Fruit fly (Drosophila melanogaster) whole organism, embryonic: ENCODE results near the gene CG3277.
A peak's percentile ranks its signal among the peaks of the same experiment; 100 is the strongest.

ENCODE experiments used
- CG10321 ChIP-seq: fragments of 200-800 bp; sonication (Bioruptor generic); IDR thresholded peaks from 2 replicates; pipeline ENCODE4 v1.3.6; 2022; ENCODE audit warnings: missing biosample characterization, missing genetic modification characterization
- CG11696 ChIP-seq: fragments of 200-800 bp; sonication (Bioruptor generic); IDR thresholded peaks from 2 replicates; pipeline ENCODE4 v1.3.6; 2022; ENCODE audit warnings: missing biosample characterization, missing genetic modification characterization
- CG12769 ChIP-seq: fragments of 200-800 bp; sonication (Bioruptor generic); optimal IDR thresholded peaks from 2 replicates; lab custom pipeline; 2019; ENCODE audit warnings: missing biosample characterization, mild to moderate bottlenecking, missing genetic modification characterization, moderate library complexity
- CG14441 ChIP-seq: fragments of 200-800 bp; sonication (Bioruptor generic); IDR thresholded peaks from 2 replicates; pipeline ENCODE4 v1.3.6; 2022; ENCODE audit warnings: missing biosample characterization, missing genetic modification characterization
- CG14667 ChIP-seq: fragments of 200-800 bp; sonication (Bioruptor generic); IDR thresholded peaks from 2 replicates; pipeline ENCODE4 v1.3.6; 2022; ENCODE audit warnings: missing biosample characterization, missing genetic modification characterization
- CG1647 ChIP-seq: fragments of 200-800 bp; sonication (Bioruptor generic); optimal IDR thresholded peaks from 3 replicates; lab custom pipeline; 2016; ENCODE audit warnings: missing biosample characterization, missing genetic modification characterization
- CG18599 ChIP-seq: fragments of 200-800 bp; sonication (Bioruptor generic); optimal IDR thresholded peaks from 3 replicates; lab custom pipeline; 2017; ENCODE audit warnings: missing biosample characterization, missing genetic modification characterization, mild to moderate bottlenecking, moderate library complexity, missing genetic modification reagents
- CG2129 ChIP-seq: fragments of 200-800 bp; sonication (Bioruptor generic); IDR thresholded peaks from 2 replicates; pipeline ENCODE4 v1.3.6; 2022; ENCODE audit warnings: missing biosample characterization, missing genetic modification characterization; ENCODE audit not compliant: partially characterized antibody
- CG2199 ChIP-seq: fragments of 200-800 bp; sonication (Bioruptor generic); IDR thresholded peaks from 3 replicates; pipeline ENCODE4 v1.3.6; 2022; ENCODE audit warnings: missing biosample characterization, missing genetic modification characterization
- CG2889 ChIP-seq: fragments of 200-800 bp; sonication (Bioruptor generic); IDR thresholded peaks from 3 replicates; pipeline ENCODE4 v1.3.6; 2022; ENCODE audit warnings: missing biosample characterization, missing genetic modification characterization
- CG34224 ChIP-seq: fragments of 200-800 bp; sonication (Bioruptor generic); IDR thresholded peaks from 3 replicates; pipeline ENCODE4 v1.3.6; 2022; ENCODE audit warnings: missing biosample characterization, missing genetic modification characterization; ENCODE audit not compliant: partially characterized antibody
- CG3995 ChIP-seq: fragments of 200-800 bp; sonication (Bioruptor generic); optimal IDR thresholded peaks from 3 replicates; lab custom pipeline; 2016; ENCODE audit warnings: missing biosample characterization, missing genetic modification characterization
- CG7839 ChIP-seq: fragments of 200-800 bp; sonication (Bioruptor generic); optimal IDR thresholded peaks from 3 replicates; lab custom pipeline; 2018; ENCODE audit warnings: missing biosample characterization, mild to moderate bottlenecking, missing genetic modification characterization, moderate library complexity
- CG8924 ChIP-seq: fragments of 200-800 bp; optimal IDR thresholded peaks from 3 replicates; lab custom pipeline; 2019; ENCODE audit warnings: missing biosample characterization, mild to moderate bottlenecking, missing genetic modification characterization, moderate library complexity
- CG9215 ChIP-seq: fragments of 200-800 bp; sonication (Bioruptor generic); IDR thresholded peaks from 2 replicates; pipeline ENCODE4 v1.3.6; 2022; ENCODE audit warnings: missing biosample characterization, missing genetic modification characterization
- Ets65A ChIP-seq: fragments of 200-800 bp; sonication (Bioruptor generic); peaks from one replicate; lab custom pipeline; 2016; ENCODE audit warnings: missing biosample characterization, missing genetic modification characterization
- Med ChIP-seq: fragments of 200-800 bp; sonication (Bioruptor generic); peaks from one replicate; lab custom pipeline; 2016; ENCODE audit warnings: missing biosample characterization, missing genetic modification characterization, mild to moderate bottlenecking, inconsistent platforms, moderate library complexity
- Meics ChIP-seq: fragments of 200-800 bp; sonication (Bioruptor generic); optimal IDR thresholded peaks from 2 replicates; lab custom pipeline; 2017; ENCODE audit warnings: missing biosample characterization, mild to moderate bottlenecking, missing genetic modification characterization
- Mrtf ChIP-seq: fragments of 200-800 bp; sonication (Bioruptor generic); IDR thresholded peaks from 3 replicates; pipeline ENCODE4 v1.3.6; 2022; ENCODE audit warnings: missing biosample characterization, missing genetic modification characterization
- Nf-YB ChIP-seq: fragments of 200-800 bp; sonication (Bioruptor generic); optimal IDR thresholded peaks from 3 replicates; lab custom pipeline; 2019; ENCODE audit warnings: missing biosample characterization, mild to moderate bottlenecking, missing genetic modification characterization, moderate library complexity
- Nf-YC ChIP-seq: fragments of 200-800 bp; optimal IDR thresholded peaks from 3 replicates; lab custom pipeline; 2019; ENCODE audit warnings: missing biosample characterization, mild to moderate bottlenecking, missing genetic modification characterization, moderate library complexity
- Oli ChIP-seq: fragments of 200-800 bp; sonication (Bioruptor generic); optimal IDR thresholded peaks from 2 replicates; lab custom pipeline; 2018; ENCODE audit warnings: missing biosample characterization, mild to moderate bottlenecking, missing genetic modification characterization, moderate library complexity
- br ChIP-seq: fragments of >200 bp; optimal IDR thresholded peaks from 2 replicates; lab custom pipeline; 2017
- chinmo ChIP-seq: fragments of 200-800 bp; sonication (Bioruptor generic); IDR thresholded peaks from 4 replicates; pipeline ENCODE4 v1.3.6; 2022; ENCODE audit warnings: missing biosample characterization, missing genetic modification characterization; ENCODE audit not compliant: partially characterized antibody
- dmrt99B ChIP-seq: fragments of 200-800 bp; sonication (Bioruptor generic); optimal IDR thresholded peaks from 2 replicates; lab custom pipeline; 2018; ENCODE audit warnings: missing biosample characterization, mild to moderate bottlenecking, missing genetic modification characterization, moderate library complexity
- exex ChIP-seq: fragments of 200-800 bp; sonication (Bioruptor generic); optimal IDR thresholded peaks from 4 replicates; lab custom pipeline; 2018; ENCODE audit warnings: missing biosample characterization, mild to moderate bottlenecking, missing genetic modification characterization, moderate library complexity
- grau ChIP-seq: fragments of 200-800 bp; optimal IDR thresholded peaks from 3 replicates; lab custom pipeline; 2019; ENCODE audit warnings: missing biosample characterization, mild to moderate bottlenecking, missing genetic modification characterization, moderate library complexity
- lilli ChIP-seq: fragments of 200-800 bp; sonication (Bioruptor generic); optimal IDR thresholded peaks from 3 replicates; lab custom pipeline; 2016; ENCODE audit warnings: missing biosample characterization, missing genetic modification characterization
- lola ChIP-seq, 3 experiments: fragments of >200 bp in 2 of 3; fragments of 200-800 bp in 1 of 3; sonication (Bioruptor generic) in 1 of 3; optimal IDR thresholded peaks; 2 replicates each; lab custom pipeline; 2017 to 2019; ENCODE audit warnings: missing biosample characterization in 3 of 3, missing genetic modification characterization in 3 of 3, mild to moderate bottlenecking in 1 of 3, moderate library complexity in 1 of 3
- lov ChIP-seq, 2 experiments: fragments of 200-800 bp in 1 of 2; fragments of >200 bp in 1 of 2; sonication (Bioruptor generic) in 1 of 2; IDR thresholded peaks in 1 of 2; optimal IDR thresholded peaks in 1 of 2; 2 replicates in 1 of 2; 3 replicates in 1 of 2; pipeline versions ENCODE4 v1.3.6 to Lab custom; 2017 to 2022; ENCODE audit warnings: missing biosample characterization in 1 of 2, missing genetic modification characterization in 1 of 2
- nom ChIP-seq: fragments of 200-800 bp; sonication (Bioruptor generic); optimal IDR thresholded peaks from 2 replicates; lab custom pipeline; 2017; ENCODE audit warnings: missing biosample characterization, missing genetic modification characterization, mild to moderate bottlenecking, moderate library complexity, missing genetic modification reagents
- pho ChIP-seq: fragments of 200-800 bp; sonication (Bioruptor generic); optimal IDR thresholded peaks from 2 replicates; lab custom pipeline; 2016; ENCODE audit warnings: missing biosample characterization, missing genetic modification characterization
- ranshi ChIP-seq: fragments of 200-800 bp; sonication (Bioruptor generic); IDR thresholded peaks from 2 replicates; pipeline ENCODE4 v1.3.6; 2022; ENCODE audit warnings: missing biosample characterization, missing genetic modification characterization
- sens ChIP-seq: fragments of 200-800 bp; sonication (Bioruptor generic); peaks from one replicate; lab custom pipeline; 2016; ENCODE audit warnings: missing biosample characterization, missing genetic modification characterization
- tna ChIP-seq: fragments of 200-800 bp; sonication (Bioruptor generic); IDR thresholded peaks from 2 replicates; pipeline ENCODE4 v1.3.6; 2022; ENCODE audit warnings: missing biosample characterization, missing genetic modification characterization; ENCODE audit not compliant: partially characterized antibody
- ttk ChIP-seq: fragments of 200-800 bp; sonication (Bioruptor generic); IDR thresholded peaks from 2 replicates; pipeline ENCODE4 v2.1.2; 2022; ENCODE audit warnings: missing biosample characterization, missing genetic modification characterization
- vvl ChIP-seq: fragments of 200-800 bp; sonication (Bioruptor generic); IDR thresholded peaks from 2 replicates; pipeline ENCODE4 v1.3.6; 2022; ENCODE audit warnings: missing biosample characterization, missing genetic modification characterization

Gene CG3277

dm6 chr2L:3299803-3300202 lies 4.1 kb upstream of the CG3277 start:
- TF ChIP-seq br (lab: Kevin White, UChicago) (no peak), lola (GFP tag; optimal IDR thresholded peaks at IDR 0.05; lab: Kevin White, UChicago) (no peak), grau (tag; lab: Kevin White, UChicago) (peak; percentile 62), CG1647 (GFP tag; lab: Kevin White, UChicago) (no peak), CG14667 (GFP tag; lab: Robert Waterston, UW) (no peak), CG10321 (GFP tag; lab: Robert Waterston, UW) (no peak), CG2129 (no peak), CG34224 (no peak), CG18599 (GFP tag; lab: Kevin White, UChicago) (no peak), Nf-YC (tag; lab: Kevin White, UChicago) (peak; percentile 68), tna (GFP tag; lab: Robert Waterston, UW) (no peak), CG11696 (GFP tag; lab: Robert Waterston, UW) (peak; percentile 58), Nf-YB (GFP tag; lab: Kevin White, UChicago) (peak; percentile 49), sens (GFP tag; lab: Kevin White, UChicago) (peak; percentile 38), dmrt99B (tag; lab: Kevin White, UChicago) (no peak), CG3995 (GFP tag; lab: Kevin White, UChicago) (no peak), nom (GFP tag; lab: Kevin White, UChicago) (peak; percentile 26), chinmo (GFP tag; lab: Robert Waterston, UW) (0 out of 4 replicates have a peak, but pooled peaks have one; percentile 48), vvl (no peak), Med (GFP tag; lab: Kevin White, UChicago) (peak; percentile 36), Oli (tag; lab: Kevin White, UChicago) (no peak), CG8924 (no peak), pho (GFP tag; lab: Kevin White, UChicago) (no peak), CG7839 (no peak), exex (tag; lab: Kevin White, UChicago) (no peak)

dm6 chr2L:3301058-3301457 lies 2.8 kb upstream of the CG3277 start:
- TF ChIP-seq ranshi (GFP tag; lab: Robert Waterston, UW): no peak
- TF ChIP-seq br (lab: Kevin White, UChicago): no peak
- TF ChIP-seq Ets65A (GFP tag; lab: Kevin White, UChicago): peak; percentile 66
- TF ChIP-seq CG2889: 0 out of 3 replicates have a peak, but pooled peaks have one; percentile 24
- TF ChIP-seq ttk: 0 out of 2 replicates have a peak, but pooled peaks have one; percentile 16
- 0 out of 2 replicates have a peak, but pooled peaks have one; percentile 11 for TF ChIP-seq CG14441
- TF ChIP-seq Meics (GFP tag; lab: Kevin White, UChicago): peak; percentile 91
- no peak for TF ChIP-seq lilli (GFP tag; lab: Kevin White, UChicago)
- 0 out of 3 replicates have a peak, but pooled peaks have one; percentile 54 for TF ChIP-seq CG2199
- TF ChIP-seq Med (GFP tag; lab: Kevin White, UChicago): peak; percentile 17
- TF ChIP-seq CG12769 (tag; lab: Kevin White, UChicago): peak; percentile 5
- no peak for TF ChIP-seq Mrtf (GFP tag; lab: Robert Waterston, UW)
- TF ChIP-seq CG9215: 0 out of 2 replicates have a peak, but pooled peaks have one; percentile 10
- no peak for TF ChIP-seq lov (optimal IDR thresholded peaks at IDR 0.05; lab: Kevin White, UChicago)
- TF ChIP-seq lov (GFP tag; IDR thresholded peaks at IDR 0.05; lab: Robert Waterston, UW): 0 out of 3 replicates have a peak, but pooled peaks have one; percentile 26
